Fruit fly (Drosophila melanogaster) S2 (cell line): ENCODE results near the gene tHMG1.

Experiments used
- CG8478 ChIP-seq: fragments of >200 bp; optimal IDR thresholded peaks from 2 replicates; lab custom pipeline; 2018
- CTCF ChIP-seq, 2 experiments: fragments of >200 bp; optimal IDR thresholded peaks; 2 replicates each; lab custom pipeline; 2018

DNA sequence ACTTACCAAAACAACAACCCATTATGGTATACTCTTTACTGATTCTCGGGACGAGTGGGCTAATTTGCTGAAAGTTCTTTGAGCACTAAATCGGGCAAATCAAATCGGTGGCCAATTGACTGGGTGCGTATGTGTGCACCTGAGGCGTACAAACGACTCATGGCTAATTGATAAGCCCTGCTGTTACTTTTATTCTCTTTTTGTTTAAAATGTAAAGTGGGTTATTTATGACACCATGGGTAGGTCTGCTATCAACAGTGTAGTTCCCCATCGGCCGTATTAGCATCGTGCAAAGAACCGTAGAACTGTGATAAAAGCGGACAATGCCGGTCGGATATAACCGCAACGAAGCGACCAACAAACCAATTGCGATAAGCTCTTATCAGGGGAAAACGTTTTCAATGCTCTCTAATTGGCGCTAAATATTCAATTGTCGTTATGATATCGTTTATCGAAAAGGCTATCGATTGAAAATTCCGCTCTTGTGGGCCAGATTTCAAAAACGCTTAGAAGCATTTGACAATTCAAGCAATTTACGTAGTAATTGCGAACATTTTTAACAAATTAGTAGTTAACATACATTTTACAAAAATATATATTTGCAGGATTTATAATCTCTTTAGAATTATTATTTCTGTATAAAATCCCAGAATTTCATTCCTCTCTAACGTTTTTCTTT is 44.3 kb upstream of the tHMG1 start, which contains the start of gene CG34288:
- no peak for TF ChIP-seq CG8478 (lab: Kevin White, UChicago)
- no peak for TF ChIP-seq CTCF (optimal IDR thresholded peaks at IDR 0.05; lab: Kevin White, UChicago)
